Fruit fly (Drosophila melanogaster): ENCODE measurements around the gene CycY.
A peak's percentile ranks its signal among the peaks of the same experiment; 100 is the strongest.

The CycY gene

dm6 chr2L:11844278-11844677 is 30.7 kb upstream of the CycY start:
- TF ChIP-seq Med (GFP tag) (peak; percentile 12), Meics (GFP tag; optimal IDR thresholded peaks at IDR 0.05) (peak; percentile 40), CG11085 (GFP tag; IDR thresholded peaks at IDR 0.05) (no peak), tgo (GFP tag; IDR thresholded peaks at IDR 0.05) (no peak), her (GFP tag; optimal IDR thresholded peaks at IDR 0.05) (no peak), yki (optimal IDR thresholded peaks at IDR 0.05) (no peak), lab (GFP tag; optimal IDR thresholded peaks at IDR 0.05) (peak; percentile 60)

DNA sequence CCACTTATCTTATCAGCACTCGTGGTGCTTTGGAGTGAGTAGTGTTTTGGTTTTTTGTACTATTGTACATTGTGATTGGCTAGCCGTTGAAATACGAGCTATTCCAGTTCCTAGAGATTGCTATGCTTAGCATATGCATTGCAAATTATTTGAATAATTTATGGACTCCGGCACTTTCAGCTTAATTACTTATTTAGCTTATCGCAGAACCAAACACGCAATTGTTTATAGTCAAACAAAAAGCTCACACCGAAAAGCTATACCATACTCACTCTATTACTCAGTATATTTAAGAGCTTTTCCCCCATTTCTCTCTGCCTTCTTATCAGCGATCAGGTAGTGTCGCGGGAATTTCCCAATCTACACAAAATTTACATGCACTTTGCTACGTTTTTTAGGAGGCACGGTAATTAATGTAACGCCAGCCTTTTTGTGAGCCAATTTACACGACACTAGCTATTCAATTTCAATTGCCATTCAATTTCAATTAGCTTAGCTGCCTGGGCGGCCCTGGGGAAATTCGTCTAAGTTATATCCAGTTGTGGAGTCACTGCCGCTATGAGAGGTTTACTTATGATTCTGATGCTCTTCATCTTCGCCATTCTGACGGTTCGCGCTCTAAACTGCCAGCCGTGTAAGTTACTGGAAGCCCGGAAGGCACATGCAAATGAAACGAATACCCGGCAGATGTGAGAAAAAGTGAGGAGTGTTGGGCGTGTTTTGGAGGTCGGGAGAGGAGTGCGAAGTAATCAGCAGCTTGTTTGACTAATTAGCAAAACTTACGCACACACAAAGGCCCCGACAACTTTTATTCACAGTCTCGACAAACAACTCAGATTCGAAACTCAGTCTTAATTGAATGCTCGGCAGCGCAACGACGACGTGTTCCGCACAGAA is 29.0 kb upstream of the CycY start, which contains the start of the genes CG44008, CG14933, CG46426 and CG42486:
Gene CG44008, minus strand, starts transcription at position 155 of the 897 bp plus-strand sequence.
Gene CG14933, plus strand, starts transcription at position 538 of the 897 bp plus-strand sequence.
Gene CG46426, plus strand, starts transcription at position 538 of the 897 bp plus-strand sequence.
Gene CG42486, plus strand, starts transcription at position 847 of the 897 bp plus-strand sequence.
- TF ChIP-seq CG15601 (tag; optimal IDR thresholded peaks at IDR 0.05) (peak; percentile 41), Nf-YC (tag; optimal IDR thresholded peaks at IDR 0.05) (peak; percentile 61), Mes4 (GFP tag; optimal IDR thresholded peaks at IDR 0.05) (no peak), CG1602 (GFP tag; optimal IDR thresholded peaks at IDR 0.05) (no peak), Dad (GFP tag; optimal IDR thresholded peaks at IDR 0.05) (no peak), B-H2 (GFP tag; optimal IDR thresholded peaks at IDR 0.05) (no peak), Med (GFP tag) (peak; percentile 43), mirr (GFP tag; optimal IDR thresholded peaks at IDR 0.05) (no peak), CG7372 (GFP tag; IDR thresholded peaks at IDR 0.05) (no peak), E2f2 (GFP tag; IDR thresholded peaks at IDR 0.05) (no peak), GATAe (GFP tag; conservative IDR thresholded peaks at IDR 0.05) (0 out of 2 replicates have a peak, but pooled peaks have one; percentile 25), chinmo (GFP tag; IDR thresholded peaks at IDR 0.05; ENCODE audit: partially characterized antibody) (peak; percentile 24; the same call in 1 of the 4 replicates), grn (GFP tag; optimal IDR thresholded peaks at IDR 0.05) (peak; percentile 49), eve (GFP tag; optimal IDR thresholded peaks at IDR 0.05) (peak in 1 of 2 experiments; percentile 58), Nf-YB (GFP tag; optimal IDR thresholded peaks at IDR 0.05) (peak; percentile 79), CG6254 (GFP tag; optimal IDR thresholded peaks at IDR 0.05) (no peak), Elba2 (GFP tag; optimal IDR thresholded peaks at IDR 0.05) (no peak), CG10543 (GFP tag; optimal IDR thresholded peaks at IDR 0.05) (peak; percentile 8), Trl (optimal IDR thresholded peaks at IDR 0.05) (peak in 1 of 2 experiments; percentile 19), Trl (GFP tag; optimal IDR thresholded peaks at IDR 0.05) (no peak), eyg (GFP tag; optimal IDR thresholded peaks at IDR 0.05) (no peak), sd (tag; optimal IDR thresholded peaks at IDR 0.05) (peak; percentile 14), exex (tag; optimal IDR thresholded peaks at IDR 0.05) (peak; percentile 61), CG2889 (GFP tag; IDR thresholded peaks at IDR 0.05) (no peak), CG13296 (GFP tag; optimal IDR thresholded peaks at IDR 0.05) (no peak)

- TF ChIP-seq Nf-YA (GFP tag; IDR thresholded peaks at IDR 0.05), result no peak
- 0 out of 2 replicates have a peak, but pooled peaks have one; percentile 33 for TF ChIP-seq CG11085 (GFP tag; IDR thresholded peaks at IDR 0.05)
- peak; percentile 0 for TF ChIP-seq gem (tag; optimal IDR thresholded peaks at IDR 0.05)
- TF ChIP-seq CG2120 (GFP tag; optimal IDR thresholded peaks at IDR 0.05), result peak; percentile 13
- no peak for TF ChIP-seq seq (GFP tag; IDR thresholded peaks at IDR 0.05)
Observed at dm6 chr2L:11841538-11841937, 28.0 kb upstream of the CycY start.

dm6 chr2L:11840391-11840790 is 26.8 kb upstream of the CycY start, which contains the start of gene CG31704:
CG31704 (plus strand) TSS chr2L:11840691.
- TF ChIP-seq CG9932 (GFP tag; IDR thresholded peaks at IDR 0.05) (no peak), ase (GFP tag; IDR thresholded peaks at IDR 0.05) (0 out of 3 replicates have a peak, but pooled peaks have one; percentile 26)

All from whole organism, embryonic.